Worm (Caenorhabditis elegans) whole organism, L4 larva: ENCODE measurements around the gene F41G3.3.

Source experiments
- F10B5.3 ChIP-seq: sonication (generic microtip); optimal IDR thresholded peaks from 2 replicates; lab custom pipeline; 2016; ENCODE audit warnings: mild to moderate bottlenecking, missing genetic modification characterization, missing compliant biosample characterization
- F26F4.8 ChIP-seq: fragments of 200-800 bp; sonication (Bioruptor generic); conservative IDR thresholded peaks from 2 replicates; pipeline ENCODE4 v1.3.6; 2022; ENCODE audit warnings: missing genetic modification characterization, missing compliant biosample characterization
- F37D6.2 ChIP-seq: sonication (generic microtip); optimal IDR thresholded peaks from 2 replicates; lab custom pipeline; 2016; ENCODE audit warnings: mild to moderate bottlenecking, missing genetic modification characterization, missing compliant biosample characterization
- T26A8.4 ChIP-seq: fragments of 200-800 bp; sonication (Bioruptor generic); IDR thresholded peaks from 2 replicates; pipeline ENCODE4 v1.3.6; 2022; ENCODE audit warnings: missing genetic modification characterization, missing compliant biosample characterization
- Y105C5A.15 ChIP-seq: fragments of 200-800 bp; sonication (Bioruptor generic); IDR thresholded peaks from 2 replicates; pipeline ENCODE4 v1.3.6; 2022; ENCODE audit warnings: missing genetic modification characterization, missing compliant biosample characterization
- Y48G9A.11 ChIP-seq: fragments of 200-800 bp; sonication (Bioruptor generic); IDR thresholded peaks from 2 replicates; pipeline ENCODE4 v1.3.6; 2022; ENCODE audit warnings: missing genetic modification reagents, missing genetic modification characterization, missing compliant biosample characterization
- Y75B8A.6 ChIP-seq: fragments of 200-800 bp; sonication (Bioruptor generic); IDR thresholded peaks from 2 replicates; pipeline ENCODE4 v1.3.6; 2022; ENCODE audit warnings: missing genetic modification reagents, missing genetic modification characterization, missing compliant biosample characterization
- ZK546.5 ChIP-seq, 2 experiments: sonication (generic microtip); optimal IDR thresholded peaks; 2 replicates each; lab custom pipeline; 2017; ENCODE audit warnings: missing biosample characterization in 2 of 2, missing genetic modification characterization in 2 of 2
- ama-1 ChIP-seq: fragments of 150-350 bp; optimal IDR thresholded peaks from 2 replicates; lab custom pipeline; 2014; ENCODE audit warnings: inconsistent platforms, mixed read lengths
- arid-1 ChIP-seq: fragments of 200-800 bp; sonication (Bioruptor generic); conservative IDR thresholded peaks from 2 replicates; pipeline ENCODE4 v1.3.6; 2022; ENCODE audit warnings: missing genetic modification reagents, missing genetic modification characterization, missing compliant biosample characterization
- ceh-20 ChIP-seq: fragments of 200-800 bp; sonication (Bioruptor generic); IDR thresholded peaks from 2 replicates; pipeline ENCODE4 v1.3.6; 2022; ENCODE audit warnings: missing genetic modification reagents, missing genetic modification characterization, missing compliant biosample characterization
- ceh-28 ChIP-seq: fragments of 150-350 bp; optimal IDR thresholded peaks from 2 replicates; lab custom pipeline; 2014; ENCODE audit warnings: missing biosample characterization, missing genetic modification reagents, missing genetic modification characterization
- ceh-44 ChIP-seq: fragments of 200-800 bp; sonication (Bioruptor generic); IDR thresholded peaks from 2 replicates; pipeline ENCODE4 v1.3.6; 2022; ENCODE audit warnings: missing genetic modification reagents, missing genetic modification characterization, missing compliant biosample characterization
- ceh-62 ChIP-seq: sonication (generic microtip); optimal IDR thresholded peaks from 2 replicates; lab custom pipeline; 2017; ENCODE audit warnings: missing biosample characterization, missing genetic modification characterization
- daf-12 ChIP-seq: fragments of 150-350 bp; optimal IDR thresholded peaks from 2 replicates; lab custom pipeline; 2014; ENCODE audit warnings: missing biosample characterization, missing genetic modification reagents, missing genetic modification characterization
- daf-16 ChIP-seq, 3 experiments: sonication (generic microtip); optimal IDR thresholded peaks; 2 replicates each; lab custom pipeline; 2016 to 2017; ENCODE audit warnings: missing genetic modification characterization in 3 of 3, missing genetic modification reagents in 3 of 3, mild to moderate bottlenecking in 2 of 3, missing compliant biosample characterization in 2 of 3, missing biosample characterization in 1 of 3, moderate library complexity in 1 of 3
- dmd-6 ChIP-seq: fragments of 200-800 bp; sonication (Bioruptor generic); IDR thresholded peaks from 2 replicates; pipeline ENCODE4 v1.3.6; 2022; ENCODE audit warnings: missing genetic modification reagents, missing genetic modification characterization, missing compliant biosample characterization
- dmd-8 ChIP-seq: fragments of 200-800 bp; sonication (Bioruptor generic); IDR thresholded peaks from 2 replicates; pipeline ENCODE4 v1.3.6; 2022; ENCODE audit warnings: missing genetic modification characterization, missing compliant biosample characterization
- dmd-9 ChIP-seq: fragments of 200-800 bp; sonication (Bioruptor generic); IDR thresholded peaks from 2 replicates; pipeline ENCODE4 v1.3.6; 2022; ENCODE audit warnings: missing genetic modification reagents, missing genetic modification characterization, missing compliant biosample characterization
- dpl-1 ChIP-seq: fragments of 150-350 bp; optimal IDR thresholded peaks from 2 replicates; lab custom pipeline; 2014; ENCODE audit warnings: missing biosample characterization, missing genetic modification reagents, missing genetic modification characterization
- dve-1 ChIP-seq: sonication (generic microtip); optimal IDR thresholded peaks from 2 replicates; lab custom pipeline; 2017; ENCODE audit warnings: antibody characterized with exemption, mild to moderate bottlenecking, missing genetic modification characterization, missing compliant biosample characterization; ENCODE audit not compliant: insufficient read depth
- fkh-10 ChIP-seq: fragments of 150-350 bp; optimal IDR thresholded peaks from 2 replicates; lab custom pipeline; 2014; ENCODE audit warnings: missing biosample characterization, missing genetic modification reagents, missing genetic modification characterization
- fos-1 ChIP-seq: fragments of 150-350 bp; optimal IDR thresholded peaks from 2 replicates; lab custom pipeline; 2014; ENCODE audit warnings: missing biosample characterization, missing genetic modification characterization
- hif-1 ChIP-seq, 2 experiments: sonication (generic microtip); optimal IDR thresholded peaks; 2 replicates each; lab custom pipeline; 2016 to 2017; ENCODE audit warnings: missing compliant biosample characterization in 2 of 2, missing genetic modification characterization in 2 of 2, missing genetic modification reagents in 2 of 2, missing genotype in 2 of 2, mild to moderate bottlenecking in 1 of 2
- hlh-11 ChIP-seq: fragments of 200-800 bp; sonication (Bioruptor generic); optimal IDR thresholded peaks from 2 replicates; lab custom pipeline; 2018; ENCODE audit warnings: mild to moderate bottlenecking, missing genetic modification characterization, missing compliant biosample characterization
- hmg-1.1 ChIP-seq: fragments of 200-800 bp; sonication (Bioruptor generic); IDR thresholded peaks from 2 replicates; pipeline ENCODE4 v1.3.6; 2022; ENCODE audit warnings: missing genetic modification reagents, missing genetic modification characterization, missing compliant biosample characterization
- lim-7 ChIP-seq: fragments of 200-800 bp; sonication (Bioruptor generic); IDR thresholded peaks from 2 replicates; pipeline ENCODE4 v1.3.6; 2022; ENCODE audit warnings: missing genetic modification characterization, missing compliant biosample characterization
- lin-29 ChIP-seq: fragments of 200-800 bp; sonication (Bioruptor generic); IDR thresholded peaks from 2 replicates; pipeline ENCODE4 v1.3.6; 2022; ENCODE audit warnings: missing genetic modification reagents, missing genetic modification characterization, missing compliant biosample characterization
- lsy-2 ChIP-seq, 2 experiments: fragments of 150-350 bp in 1 of 2; sonication (generic microtip) in 1 of 2; optimal IDR thresholded peaks; 2 replicates each; lab custom pipeline; 2014 to 2017; ENCODE audit warnings: missing biosample characterization in 2 of 2, missing genetic modification characterization in 2 of 2
- madf-5 ChIP-seq, 2 experiments: fragments of 200-800 bp; sonication (Bioruptor generic); IDR thresholded peaks; 2 replicates each; pipeline ENCODE4 v1.3.6; 2022; ENCODE audit warnings: missing compliant biosample characterization in 2 of 2, missing genetic modification characterization in 2 of 2
- mdt-29 ChIP-seq: fragments of 200-800 bp; sonication (Bioruptor generic); IDR thresholded peaks from 2 replicates; pipeline ENCODE4 v1.3.6; 2022; ENCODE audit warnings: missing genetic modification reagents, missing genetic modification characterization, missing compliant biosample characterization
- mep-1 ChIP-seq: fragments of 150-350 bp; sonication (generic microtip); optimal IDR thresholded peaks from 3 replicates; lab custom pipeline; 2014; ENCODE audit warnings: missing biosample characterization, missing genetic modification characterization
- mes-2 ChIP-seq: sonication (generic microtip); optimal IDR thresholded peaks from 2 replicates; lab custom pipeline; 2016; ENCODE audit warnings: missing genotype, mild to moderate bottlenecking, missing genetic modification characterization, missing compliant biosample characterization; ENCODE audit not compliant: poor library complexity, severe bottlenecking
- mxl-2 ChIP-seq: fragments of 200-800 bp; sonication (Bioruptor generic); conservative IDR thresholded peaks from 2 replicates; pipeline ENCODE4 v1.3.6; 2022; ENCODE audit warnings: missing genetic modification reagents, missing genetic modification characterization, missing compliant biosample characterization
- mxl-3 ChIP-seq: fragments of 200-800 bp; sonication (Bioruptor generic); optimal IDR thresholded peaks from 2 replicates; lab custom pipeline; 2018; ENCODE audit warnings: mild to moderate bottlenecking, missing genetic modification characterization, missing compliant biosample characterization
- nhr-10 ChIP-seq: fragments of 150-350 bp; optimal IDR thresholded peaks from 2 replicates; lab custom pipeline; 2014; ENCODE audit warnings: missing biosample characterization, missing genetic modification characterization
- nhr-237 ChIP-seq: sonication (generic microtip); optimal IDR thresholded peaks from 2 replicates; lab custom pipeline; 2017; ENCODE audit warnings: missing biosample characterization, missing genetic modification characterization
- nhr-28 ChIP-seq: fragments of 150-350 bp; optimal IDR thresholded peaks from 2 replicates; lab custom pipeline; 2014; ENCODE audit warnings: missing biosample characterization, missing genetic modification characterization
- nhr-41 ChIP-seq: fragments of 200-800 bp; sonication (Bioruptor generic); IDR thresholded peaks from 2 replicates; pipeline ENCODE4 v1.3.6; 2022; ENCODE audit warnings: missing genetic modification reagents, missing genetic modification characterization, missing compliant biosample characterization
- nhr-42 ChIP-seq: fragments of 200-800 bp; sonication (Bioruptor generic); IDR thresholded peaks from 2 replicates; pipeline ENCODE4 v1.3.6; 2022; ENCODE audit warnings: missing genetic modification characterization, missing compliant biosample characterization
- php-3 ChIP-seq: fragments of 200-800 bp; sonication (Bioruptor generic); IDR thresholded peaks from 2 replicates; pipeline ENCODE4 v1.3.6; 2022; ENCODE audit warnings: missing genetic modification reagents, missing genetic modification characterization, missing compliant biosample characterization
- saeg-2 ChIP-seq: fragments of 200-800 bp; sonication (Bioruptor generic); IDR thresholded peaks from 2 replicates; pipeline ENCODE4 v1.3.6; 2022; ENCODE audit warnings: missing genetic modification reagents, missing genetic modification characterization, missing compliant biosample characterization
- set-16 ChIP-seq: fragments of 200-800 bp; sonication (Bioruptor generic); IDR thresholded peaks from 2 replicates; pipeline ENCODE4 v1.3.6; 2022; ENCODE audit warnings: missing genetic modification reagents, missing genetic modification characterization, missing compliant biosample characterization
- spr-1 ChIP-seq: sonication (generic microtip); optimal IDR thresholded peaks from 2 replicates; lab custom pipeline; 2016; ENCODE audit warnings: mild to moderate bottlenecking, missing genetic modification characterization, missing compliant biosample characterization
- tag-97 ChIP-seq: fragments of 200-800 bp; sonication (Bioruptor generic); IDR thresholded peaks from 2 replicates; pipeline ENCODE4 v1.3.6; 2022; ENCODE audit warnings: missing genetic modification characterization, missing compliant biosample characterization
- tra-1 ChIP-seq: fragments of 200-800 bp; sonication (Bioruptor generic); IDR thresholded peaks from 2 replicates; pipeline ENCODE4 v1.3.6; 2022; ENCODE audit warnings: missing genetic modification reagents, missing genetic modification characterization, missing compliant biosample characterization
- unc-130 ChIP-seq: sonication (generic microtip); optimal IDR thresholded peaks from 2 replicates; lab custom pipeline; 2016; ENCODE audit warnings: missing genetic modification reagents, missing genetic modification characterization, missing compliant biosample characterization

The F41G3.3 gene

DNA sequence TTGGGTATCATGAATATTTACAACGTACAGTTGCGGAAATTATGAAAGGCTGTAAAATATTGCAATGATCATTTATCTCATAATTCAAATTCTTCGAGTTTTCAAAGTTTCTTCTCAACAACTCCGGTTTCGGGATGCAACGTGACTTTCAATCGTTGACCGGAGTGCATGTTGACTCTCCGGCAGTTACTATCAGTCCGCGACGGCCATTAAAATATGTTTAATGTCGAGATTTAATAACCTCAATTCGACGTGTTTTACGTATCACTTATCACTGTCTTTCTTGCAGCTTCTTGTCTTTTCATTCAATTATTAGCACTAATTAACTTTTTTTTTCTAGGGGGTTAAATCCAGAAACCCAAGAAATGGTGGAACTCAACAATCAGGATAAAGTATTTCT is 38.1 kb upstream of the F41G3.3 start, which contains the start of gene tsp-10:
tsp-10 (plus strand) TSS at position 366 of the 400 bp plus-strand sequence.
- TF ChIP-seq php-3 (GFP tag; lab: Robert Waterston, UW), result 0 out of 2 replicates have a peak, but pooled peaks have one; percentile 37
- TF ChIP-seq daf-16 (GFP tag; optimal IDR thresholded peaks at IDR 0.05; lab: Kevin White, UChicago), result no peak
- peak; percentile 65 for TF ChIP-seq daf-16 (tag; optimal IDR thresholded peaks at IDR 0.05; lab: Kevin White, UChicago)
- TF ChIP-seq nhr-28, result peak; percentile 4
- TF ChIP-seq dve-1 (tag; lab: Kevin White, UChicago), result peak; percentile 30
- no peak for TF ChIP-seq F37D6.2
- no peak for TF ChIP-seq nhr-10 (tag; lab: Kevin White, UChicago)

DNA sequence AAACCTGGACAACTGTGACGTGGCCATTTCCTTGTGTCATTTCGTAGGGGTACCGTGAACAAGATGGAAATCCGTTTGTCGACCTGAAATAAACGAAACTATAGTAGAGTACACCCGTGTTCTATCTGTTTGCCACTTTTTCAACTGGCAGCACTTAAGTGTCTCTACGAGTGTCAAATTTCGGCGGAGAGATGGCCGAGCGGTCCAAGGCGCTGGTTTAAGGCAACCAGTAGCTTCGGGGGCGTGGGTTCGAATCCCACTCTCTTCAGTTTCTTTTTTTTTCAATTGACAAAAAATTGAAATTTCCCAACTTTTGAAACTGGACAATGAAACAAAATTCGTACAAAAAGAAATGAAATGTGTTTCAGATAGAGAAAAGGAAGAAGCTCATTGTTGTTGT is 34.8 kb upstream of the F41G3.3 start:
- TF ChIP-seq hmg-1.1 (GFP tag; lab: Robert Waterston, UW), result peak; percentile 68
- peak; percentile 43 for TF ChIP-seq dmd-6 (GFP tag; lab: Robert Waterston, UW)
- no peak for TF ChIP-seq hlh-11 (tag; lab: Kevin White, UChicago)
- no peak for TF ChIP-seq Y105C5A.15 (GFP tag; lab: Robert Waterston, UW)
- TF ChIP-seq ceh-20 (GFP tag; lab: Robert Waterston, UW), result 0 out of 2 replicates have a peak, but pooled peaks have one; percentile 48
- peak; percentile 16 for TF ChIP-seq dve-1 (tag; lab: Kevin White, UChicago)
- TF ChIP-seq mxl-2 (GFP tag; lab: Robert Waterston, UW), result no peak
- TF ChIP-seq mdt-29, result no peak
- TF ChIP-seq nhr-41 (GFP tag; lab: Robert Waterston, UW), result peak; percentile 63; the same call in 1 of the 2 replicates
- TF ChIP-seq unc-130 (GFP tag; lab: Kevin White, UChicago), result peak; percentile 26
- peak; percentile 27 for TF ChIP-seq mxl-3 (GFP tag; lab: Kevin White, UChicago)
- TF ChIP-seq lin-29 (GFP tag; lab: Robert Waterston, UW), result no peak
- 0 out of 2 replicates have a peak, but pooled peaks have one; percentile 71 for TF ChIP-seq dmd-8 (GFP tag; lab: Robert Waterston, UW)
- no peak for TF ChIP-seq ama-1 (lab: Kevin White, UChicago)
- TF ChIP-seq daf-12 (tag; lab: Kevin White, UChicago), result no peak
- no peak for TF ChIP-seq ceh-28
- 0 out of 4 replicates have a peak, but pooled peaks of 1 of the 2 experiments have one; percentile 58 for TF ChIP-seq madf-5 (GFP tag; IDR thresholded peaks at IDR 0.05; lab: Robert Waterston, UW)
- no peak for TF ChIP-seq dpl-1
- TF ChIP-seq spr-1 (tag; lab: Kevin White, UChicago), result peak; percentile 21
- TF ChIP-seq hif-1 (tag; optimal IDR thresholded peaks at IDR 0.05; lab: Kevin White, UChicago), result peak in 1 of 2 experiments; percentile 4
- peak; percentile 59; the same call in 1 of the 2 replicates for TF ChIP-seq dmd-9
- TF ChIP-seq mes-2 (tag; lab: Kevin White, UChicago), result peak; percentile 50
- TF ChIP-seq nhr-42 (GFP tag; lab: Robert Waterston, UW), result 0 out of 2 replicates have a peak, but pooled peaks have one; percentile 18
- TF ChIP-seq F10B5.3 (tag; lab: Kevin White, UChicago), result no peak
- no peak for TF ChIP-seq Y75B8A.6 (GFP tag; lab: Robert Waterston, UW)
- no peak for TF ChIP-seq ZK546.5 (tag; optimal IDR thresholded peaks at IDR 0.05; lab: Kevin White, UChicago)
- TF ChIP-seq Y48G9A.11 (GFP tag; lab: Robert Waterston, UW), result no peak
- TF ChIP-seq saeg-2 (GFP tag; lab: Robert Waterston, UW), result 0 out of 2 replicates have a peak, but pooled peaks have one; percentile 36
- peak; percentile 32 for TF ChIP-seq nhr-28
- 0 out of 2 replicates have a peak, but pooled peaks have one; percentile 33 for TF ChIP-seq tra-1 (GFP tag; lab: Robert Waterston, UW)
- peak in 1 of 2 experiments; percentile 3 for TF ChIP-seq lsy-2 (tag; optimal IDR thresholded peaks at IDR 0.05; lab: Kevin White, UChicago)
- TF ChIP-seq arid-1 (GFP tag; lab: Robert Waterston, UW), result peak; percentile 63; the same call in 1 of the 2 replicates
- TF ChIP-seq T26A8.4 (GFP tag; lab: Robert Waterston, UW), result no peak
- TF ChIP-seq set-16 (GFP tag; lab: Robert Waterston, UW), result no peak; the same call in 1 of the 2 replicates
- TF ChIP-seq nhr-237, result no peak
- TF ChIP-seq lim-7 (GFP tag; lab: Robert Waterston, UW), result no peak; the same call in 1 of the 2 replicates
- no peak for TF ChIP-seq F26F4.8 (GFP tag; lab: Robert Waterston, UW)
- 0 out of 2 replicates have a peak, but pooled peaks have one; percentile 23 for TF ChIP-seq ceh-44 (GFP tag; lab: Robert Waterston, UW)
- no peak for TF ChIP-seq ceh-62
- TF ChIP-seq fkh-10 (GFP tag; lab: Kevin White, UChicago), result no peak
- TF ChIP-seq mep-1 (tag; lab: Kevin White, UChicago), result peak; percentile 35
- no peak for TF ChIP-seq fos-1 (tag; lab: Kevin White, UChicago)
- no peak for TF ChIP-seq tag-97
